Worm (Caenorhabditis elegans) whole organism, young adult: ENCODE measurements around the gene gphr-2.

Experiments
- B0019.2 ChIP-seq: fragments of 200-800 bp; sonication (Bioruptor generic); conservative IDR thresholded peaks from 2 replicates; pipeline ENCODE4 v1.3.6; 2022; ENCODE audit warnings: missing genetic modification reagents, missing genetic modification characterization, missing compliant biosample characterization
- B0261.1 ChIP-seq: sonication (generic microtip); optimal IDR thresholded peaks from 2 replicates; lab custom pipeline; 2016; ENCODE audit warnings: mild to moderate bottlenecking, missing genetic modification characterization, moderate library complexity, missing compliant biosample characterization
- B0336.3 ChIP-seq: fragments of 200-800 bp; sonication (Bioruptor generic); IDR thresholded peaks from 2 replicates; pipeline ENCODE4 v1.3.6; 2022; ENCODE audit warnings: missing genetic modification characterization, missing compliant biosample characterization
- F23B12.7 ChIP-seq: sonication (generic microtip); optimal IDR thresholded peaks from 2 replicates; lab custom pipeline; 2017; ENCODE audit warnings: missing genetic modification characterization, mild to moderate bottlenecking, missing compliant biosample characterization, antibody characterized with exemption, moderate library complexity; ENCODE audit not compliant: insufficient read depth
- F52B5.7 ChIP-seq: sonication (generic microtip); optimal IDR thresholded peaks from 2 replicates; lab custom pipeline; 2016; ENCODE audit warnings: mild to moderate bottlenecking, missing genetic modification characterization, missing compliant biosample characterization
- F57C9.4 ChIP-seq: sonication (generic microtip); optimal IDR thresholded peaks from 2 replicates; lab custom pipeline; 2017; ENCODE audit warnings: mild to moderate bottlenecking, missing genetic modification characterization, missing compliant biosample characterization
- Y67H2A.10 ChIP-seq: fragments of 200-800 bp; sonication (Bioruptor generic); conservative IDR thresholded peaks from 2 replicates; pipeline ENCODE4 v1.3.6; 2022; ENCODE audit warnings: missing genetic modification reagents, missing genetic modification characterization, missing compliant biosample characterization
- ama-1 ChIP-seq, 3 experiments: fragments of 150-350 bp in 1 of 3; sonication (generic microtip) in 2 of 3; optimal IDR thresholded peaks; 2 replicates each; lab custom pipeline; 2014 to 2018; ENCODE audit warnings: missing biosample characterization in 2 of 3, missing genetic modification characterization in 2 of 3, missing genetic modification reagents in 2 of 3
- aptf-2 ChIP-seq: fragments of 200-800 bp; sonication (Bioruptor generic); conservative IDR thresholded peaks from 2 replicates; pipeline ENCODE4 v1.3.6; 2022; ENCODE audit warnings: missing genetic modification reagents, missing genetic modification characterization, missing compliant biosample characterization
- atf-7 ChIP-seq: sonication (generic microtip); optimal IDR thresholded peaks from 2 replicates; lab custom pipeline; 2017; ENCODE audit warnings: mild to moderate bottlenecking, missing genetic modification characterization, missing compliant biosample characterization
- athp-1 ChIP-seq: sonication (generic microtip); optimal IDR thresholded peaks from 2 replicates; lab custom pipeline; 2017; ENCODE audit warnings: mild to moderate bottlenecking, missing genetic modification characterization, missing compliant biosample characterization
- attf-5 ChIP-seq: fragments of 200-800 bp; sonication (Bioruptor generic); optimal IDR thresholded peaks from 2 replicates; lab custom pipeline; 2018; ENCODE audit warnings: mild to moderate bottlenecking, missing genetic modification characterization, missing compliant biosample characterization
- bed-1 ChIP-seq: fragments of 200-800 bp; sonication (Bioruptor generic); IDR thresholded peaks from 2 replicates; pipeline ENCODE4 v1.3.6; 2022; ENCODE audit warnings: missing genetic modification reagents, missing genetic modification characterization, missing compliant biosample characterization
- bed-2 ChIP-seq: fragments of 200-800 bp; sonication (Bioruptor generic); IDR thresholded peaks from 2 replicates; pipeline ENCODE4 v1.3.6; 2022; ENCODE audit warnings: missing genetic modification reagents, missing genetic modification characterization, missing compliant biosample characterization
- ccch-3 ChIP-seq: fragments of 200-800 bp; sonication (Bioruptor generic); optimal IDR thresholded peaks from 2 replicates; lab custom pipeline; 2018; ENCODE audit warnings: mild to moderate bottlenecking, missing genetic modification characterization, missing compliant biosample characterization
- cebp-2 ChIP-seq: fragments of 200-800 bp; sonication (Bioruptor generic); IDR thresholded peaks from 2 replicates; pipeline ENCODE4 v1.3.6; 2022; ENCODE audit warnings: missing genetic modification characterization, missing compliant biosample characterization
- ceh-58 ChIP-seq: fragments of 200-800 bp; sonication (Bioruptor generic); IDR thresholded peaks from 2 replicates; pipeline ENCODE4 v1.3.6; 2022; ENCODE audit warnings: missing genetic modification characterization, missing compliant biosample characterization
- ceh-79 ChIP-seq: sonication (generic microtip); optimal IDR thresholded peaks from 2 replicates; lab custom pipeline; 2017; ENCODE audit warnings: mild to moderate bottlenecking, missing genetic modification characterization, missing compliant biosample characterization
- ceh-91 ChIP-seq: fragments of 200-800 bp; sonication (Bioruptor generic); IDR thresholded peaks from 2 replicates; pipeline ENCODE4 v1.3.6; 2022; ENCODE audit warnings: missing genetic modification reagents, missing genetic modification characterization, missing compliant biosample characterization
- die-1 ChIP-seq: sonication (generic microtip); optimal IDR thresholded peaks from 2 replicates; lab custom pipeline; 2016; ENCODE audit warnings: missing genotype, mild to moderate bottlenecking, missing genetic modification characterization, missing compliant biosample characterization
- efl-1 ChIP-seq: fragments of 150-350 bp; optimal IDR thresholded peaks from 2 replicates; lab custom pipeline; 2014; ENCODE audit warnings: missing biosample characterization, missing genetic modification reagents, missing genetic modification characterization
- egl-44 ChIP-seq: fragments of 200-800 bp; sonication (Bioruptor generic); IDR thresholded peaks from 2 replicates; pipeline ENCODE4 v1.3.6; 2022; ENCODE audit warnings: missing genetic modification reagents, missing genetic modification characterization, missing compliant biosample characterization
- hlh-12 ChIP-seq: sonication (generic microtip); optimal IDR thresholded peaks from 2 replicates; lab custom pipeline; 2016; ENCODE audit warnings: missing genetic modification characterization, missing compliant biosample characterization
- hmg-20 ChIP-seq: fragments of 200-800 bp; sonication (Bioruptor generic); IDR thresholded peaks from 2 replicates; pipeline ENCODE4 v1.3.6; 2022; ENCODE audit warnings: missing genetic modification reagents, missing genetic modification characterization, missing compliant biosample characterization
- lin-54 ChIP-seq: fragments of 200-800 bp; sonication (Bioruptor generic); optimal IDR thresholded peaks from 2 replicates; lab custom pipeline; 2018; ENCODE audit warnings: mild to moderate bottlenecking, missing genetic modification characterization, missing compliant biosample characterization
- lsl-1 ChIP-seq: fragments of 200-800 bp; sonication (Bioruptor generic); optimal IDR thresholded peaks from 2 replicates; lab custom pipeline; 2018; ENCODE audit warnings: mild to moderate bottlenecking, missing genetic modification characterization, moderate library complexity, missing compliant biosample characterization
- madf-10 ChIP-seq: sonication (generic microtip); optimal IDR thresholded peaks from 2 replicates; lab custom pipeline; 2016; ENCODE audit warnings: mild to moderate bottlenecking, missing genetic modification characterization, missing compliant biosample characterization
- madf-6 ChIP-seq: fragments of 200-800 bp; sonication (Bioruptor generic); IDR thresholded peaks from 2 replicates; pipeline ENCODE4 v1.3.6; 2022; ENCODE audit warnings: missing genetic modification reagents, missing genetic modification characterization, missing compliant biosample characterization
- nfyb-1 ChIP-seq: fragments of 200-800 bp; sonication (Bioruptor generic); IDR thresholded peaks from 2 replicates; pipeline ENCODE4 v1.3.6; 2022; ENCODE audit warnings: missing genetic modification reagents, missing genetic modification characterization, missing compliant biosample characterization
- nhr-80 ChIP-seq: sonication (generic microtip); optimal IDR thresholded peaks from 2 replicates; lab custom pipeline; 2016; ENCODE audit warnings: missing genetic modification characterization, missing compliant biosample characterization
- repo-1 ChIP-seq: sonication (generic microtip); optimal IDR thresholded peaks from 2 replicates; lab custom pipeline; 2017; ENCODE audit warnings: mild to moderate bottlenecking, missing genetic modification characterization, missing compliant biosample characterization
- rpc-1 ChIP-seq, 2 experiments: fragments of 150-350 bp in 1 of 2; sonication (generic microtip) in 1 of 2; optimal IDR thresholded peaks; 2 replicates each; lab custom pipeline; 2014 to 2018; ENCODE audit warnings: missing biosample characterization in 1 of 2, missing genetic modification characterization in 1 of 2, missing genetic modification reagents in 1 of 2, missing genotype in 1 of 2
- snpc-1.3 ChIP-seq: sonication (generic microtip); optimal IDR thresholded peaks from 2 replicates; lab custom pipeline; 2017; ENCODE audit warnings: missing genetic modification characterization, mild to moderate bottlenecking, missing compliant biosample characterization, antibody characterized with exemption, moderate library complexity, missing genotype, missing genetic modification reagents; ENCODE audit not compliant: insufficient read depth
- sptf-2 ChIP-seq: fragments of 200-800 bp; sonication (Bioruptor generic); optimal IDR thresholded peaks from 2 replicates; lab custom pipeline; 2018; ENCODE audit warnings: mild to moderate bottlenecking, missing genetic modification characterization, missing compliant biosample characterization
- unc-62 ChIP-seq: fragments of 150-350 bp; optimal IDR thresholded peaks from 2 replicates; lab custom pipeline; 2014; ENCODE audit warnings: missing biosample characterization, missing genetic modification reagents, missing genetic modification characterization
- zfh-2 ChIP-seq: fragments of 200-800 bp; sonication (Bioruptor generic); conservative IDR thresholded peaks from 2 replicates; pipeline ENCODE4 v1.3.6; 2022; ENCODE audit warnings: missing genetic modification reagents, missing genetic modification characterization, missing compliant biosample characterization
- ztf-26 ChIP-seq: sonication (generic microtip); optimal IDR thresholded peaks from 2 replicates; lab custom pipeline; 2017; ENCODE audit warnings: missing genetic modification characterization, missing compliant biosample characterization
- ztf-28 ChIP-seq: fragments of 200-800 bp; sonication (Bioruptor generic); IDR thresholded peaks from 2 replicates; pipeline ENCODE4 v1.3.6; 2022; ENCODE audit warnings: missing genetic modification reagents, missing genetic modification characterization, missing compliant biosample characterization
- ztf-3 ChIP-seq: fragments of 200-800 bp; sonication (Bioruptor generic); optimal IDR thresholded peaks from 2 replicates; lab custom pipeline; 2018; ENCODE audit warnings: mild to moderate bottlenecking, missing genetic modification characterization, missing compliant biosample characterization
- ztf-6 ChIP-seq: fragments of 200-800 bp; sonication (Bioruptor generic); IDR thresholded peaks from 2 replicates; pipeline ENCODE4 v1.3.6; 2022; ENCODE audit warnings: missing genetic modification reagents, missing genetic modification characterization, missing compliant biosample characterization

gphr-2 gene

DNA sequence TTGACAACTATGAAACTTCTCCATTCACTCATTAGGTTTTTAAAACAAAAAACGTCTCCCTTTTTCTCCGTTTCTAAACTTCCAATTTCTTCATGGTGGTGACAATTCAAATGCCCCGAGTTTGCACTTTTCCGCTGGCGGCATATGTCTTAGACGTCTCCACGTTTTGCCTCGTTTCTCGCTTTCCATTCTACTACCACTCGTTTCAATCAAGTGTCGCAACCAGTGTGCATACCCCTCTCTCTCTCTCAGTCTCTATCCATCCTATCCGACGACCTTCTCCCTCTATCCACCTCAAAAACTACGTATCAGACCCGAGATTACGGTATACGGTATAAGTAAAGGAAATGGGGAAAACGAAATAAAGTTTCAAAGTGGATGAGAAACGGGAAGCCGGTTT, 26.6 kb upstream of the gphr-2 start:
- TF ChIP-seq B0261.1 (tag; lab: Kevin White, UChicago) (no peak), ceh-91 (GFP tag; lab: Robert Waterston, UW) (no peak), unc-62 (GFP tag; lab: Kevin White, UChicago) (no peak), aptf-2 (no peak), madf-6 (no peak), Y67H2A.10 (no peak), hlh-12 (tag; lab: Kevin White, UChicago) (no peak), die-1 (tag; lab: Kevin White, UChicago) (no peak), nfyb-1 (GFP tag; lab: Robert Waterston, UW) (no peak), ztf-28 (GFP tag; lab: Robert Waterston, UW) (no peak), madf-10 (no peak), zfh-2 (GFP tag; lab: Robert Waterston, UW) (no peak), attf-5 (GFP tag; lab: Kevin White, UChicago) (no peak), atf-7 (tag; lab: Kevin White, UChicago) (no peak), F52B5.7 (tag; lab: Kevin White, UChicago) (no peak), F23B12.7 (no peak), rpc-1 (optimal IDR thresholded peaks at IDR 0.05; lab: Kevin White, UChicago) (no peak), rpc-1 (tag; optimal IDR thresholded peaks at IDR 0.05; lab: Kevin White, UChicago) (no peak), ccch-3 (GFP tag; lab: Kevin White, UChicago) (no peak), efl-1 (GFP tag; lab: Kevin White, UChicago) (no peak)
- TF ChIP-seq, all 124 proteins: peak for 0

DNA sequence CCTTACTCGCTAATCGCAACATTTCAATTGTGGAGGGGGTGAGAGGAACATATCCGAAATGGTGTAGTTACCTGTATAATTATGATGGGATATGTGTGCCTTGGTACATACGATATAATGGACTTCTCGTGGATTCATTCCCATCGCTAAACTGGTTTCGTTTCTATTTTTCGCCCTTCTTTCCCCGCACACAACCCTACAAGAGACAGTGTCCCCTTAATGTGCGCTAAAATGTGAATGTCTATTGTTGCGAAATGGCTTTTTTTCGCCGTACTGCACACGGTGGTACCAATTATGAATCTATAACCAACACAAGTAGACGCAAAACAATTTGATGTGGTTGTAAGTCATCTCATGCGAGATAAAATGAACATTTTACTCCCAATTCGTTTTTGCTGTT, 21.8 kb upstream of the gphr-2 start:
- no peak for TF ChIP-seq B0336.3 (GFP tag; lab: Robert Waterston, UW)
- no peak for TF ChIP-seq athp-1 (tag; lab: Kevin White, UChicago)
- no peak for TF ChIP-seq nhr-80 (tag; lab: Kevin White, UChicago)
- TF ChIP-seq B0019.2: no peak
- TF ChIP-seq bed-2 (GFP tag; lab: Robert Waterston, UW): no peak
- no peak for TF ChIP-seq repo-1 (tag; lab: Kevin White, UChicago)

DNA sequence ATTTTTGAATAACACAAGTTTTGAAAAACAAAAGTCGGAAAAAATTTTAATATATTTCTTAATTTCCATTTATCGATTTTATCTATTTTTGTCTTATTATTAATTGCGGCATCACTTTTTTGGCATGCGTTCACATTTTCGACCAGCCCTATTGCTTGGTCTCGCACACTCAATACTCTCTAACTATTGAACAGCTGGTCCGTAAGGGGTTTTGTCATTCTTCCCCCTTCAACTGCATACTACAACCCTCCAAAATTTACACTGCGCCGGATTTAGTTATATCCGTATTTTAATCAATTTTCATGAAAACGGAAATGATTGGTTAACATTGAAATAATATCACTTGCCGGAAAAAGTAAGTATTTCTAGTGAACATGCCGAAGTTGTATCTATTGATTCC, 19.8 kb upstream of the gphr-2 start, which contains the start of gene C11H1.7:
TSS of gene C11H1.7 (plus strand) at position 12 of the 400 bp plus-strand sequence.
- no peak for TF ChIP-seq ceh-58 (GFP tag; lab: Robert Waterston, UW)
- no peak for TF ChIP-seq lin-54 (GFP tag; lab: Kevin White, UChicago)
- no peak for TF ChIP-seq ztf-3
- no peak for TF ChIP-seq atf-7 (tag; lab: Kevin White, UChicago)
- no peak for TF ChIP-seq rpc-1 (optimal IDR thresholded peaks at IDR 0.05; lab: Kevin White, UChicago)
- no peak for TF ChIP-seq rpc-1 (tag; optimal IDR thresholded peaks at IDR 0.05; lab: Kevin White, UChicago)
- no peak for TF ChIP-seq sptf-2 (GFP tag; lab: Kevin White, UChicago)
- no peak for TF ChIP-seq lsl-1
- no peak for TF ChIP-seq hmg-20
- no peak for TF ChIP-seq ztf-6 (GFP tag; lab: Robert Waterston, UW)
- no peak for TF ChIP-seq ztf-26 (tag; lab: Kevin White, UChicago)
- TF ChIP-seq ama-1 (optimal IDR thresholded peaks at IDR 0.05; lab: Kevin White, UChicago): no peak
- TF ChIP-seq ama-1 (GFP tag; optimal IDR thresholded peaks at IDR 0.05; lab: Kevin White, UChicago): no peak
- no peak for TF ChIP-seq cebp-2
- TF ChIP-seq ceh-79 (tag; lab: Kevin White, UChicago): no peak
- no peak for TF ChIP-seq snpc-1.3
- no peak for TF ChIP-seq bed-1 (GFP tag; lab: Robert Waterston, UW)
- TF ChIP-seq athp-1 (tag; lab: Kevin White, UChicago): no peak
- no peak for TF ChIP-seq F57C9.4
- TF ChIP-seq egl-44 (GFP tag; lab: Robert Waterston, UW): no peak
- no peak for TF ChIP-seq Y67H2A.10
